Worm (Caenorhabditis elegans) whole organism, late embryonic: Measurements from ENCODE around the gene srw-71.

Experiments
- fax-1 ChIP-seq: sonication (generic microtip); optimal IDR thresholded peaks from 2 replicates; lab custom pipeline; 2016; ENCODE audit warnings: missing genotype, missing genetic modification characterization, missing compliant biosample characterization
- pqm-1 ChIP-seq: sonication (generic microtip); optimal IDR thresholded peaks from 2 replicates; lab custom pipeline; 2016; ENCODE audit warnings: missing genetic modification characterization, missing compliant biosample characterization
- unc-86 ChIP-seq: sonication (generic microtip); optimal IDR thresholded peaks from 2 replicates; lab custom pipeline; 2016; ENCODE audit warnings: missing genetic modification characterization, missing compliant biosample characterization

- TF ChIP-seq unc-86 (tag; lab: Kevin White, UChicago) (no peak), pqm-1 (no peak), fax-1 (tag; lab: Kevin White, UChicago) (no peak)
Measured at ce11 chrV:7431016-7431415, at the start of gene srw-71.
